Fruit fly (Drosophila melanogaster) whole organism, prepupa: ENCODE results near the gene ais.

Experiments used
- CG10631 ChIP-seq: fragments of 200-800 bp; sonication (Bioruptor generic); optimal IDR thresholded peaks from 2 replicates; lab custom pipeline; 2016; ENCODE audit warnings: missing biosample characterization, missing genetic modification characterization
- CG8632 ChIP-seq: fragments of 200-800 bp; sonication (Bioruptor generic); optimal IDR thresholded peaks from 3 replicates; lab custom pipeline; 2016; ENCODE audit warnings: missing biosample characterization, missing genetic modification characterization
- Hr39 ChIP-seq: fragments of 200-800 bp; sonication (Bioruptor generic); optimal IDR thresholded peaks from 2 replicates; lab custom pipeline; 2016; ENCODE audit warnings: missing biosample characterization, missing genetic modification characterization
- OdsH ChIP-seq: fragments of 200-800 bp; sonication (Bioruptor generic); optimal IDR thresholded peaks from 3 replicates; lab custom pipeline; 2016; ENCODE audit warnings: missing biosample characterization, missing genetic modification characterization
- Sox102F ChIP-seq: fragments of 200-800 bp; sonication (Bioruptor generic); optimal IDR thresholded peaks from 2 replicates; lab custom pipeline; 2016; ENCODE audit warnings: missing biosample characterization, mild to moderate bottlenecking, missing genetic modification characterization
- acj6 ChIP-seq: fragments of 200-800 bp; sonication (Bioruptor generic); optimal IDR thresholded peaks from 3 replicates; lab custom pipeline; 2016; ENCODE audit warnings: missing biosample characterization, missing genetic modification characterization
- dac ChIP-seq: fragments of 200-800 bp; sonication (Bioruptor generic); optimal IDR thresholded peaks from 2 replicates; lab custom pipeline; 2017; ENCODE audit warnings: missing biosample characterization, mild to moderate bottlenecking, missing genetic modification characterization
- fd85E ChIP-seq: fragments of 200-800 bp; sonication (Bioruptor generic); optimal IDR thresholded peaks from 3 replicates; lab custom pipeline; 2016; ENCODE audit warnings: missing biosample characterization, missing genetic modification characterization

DNA sequence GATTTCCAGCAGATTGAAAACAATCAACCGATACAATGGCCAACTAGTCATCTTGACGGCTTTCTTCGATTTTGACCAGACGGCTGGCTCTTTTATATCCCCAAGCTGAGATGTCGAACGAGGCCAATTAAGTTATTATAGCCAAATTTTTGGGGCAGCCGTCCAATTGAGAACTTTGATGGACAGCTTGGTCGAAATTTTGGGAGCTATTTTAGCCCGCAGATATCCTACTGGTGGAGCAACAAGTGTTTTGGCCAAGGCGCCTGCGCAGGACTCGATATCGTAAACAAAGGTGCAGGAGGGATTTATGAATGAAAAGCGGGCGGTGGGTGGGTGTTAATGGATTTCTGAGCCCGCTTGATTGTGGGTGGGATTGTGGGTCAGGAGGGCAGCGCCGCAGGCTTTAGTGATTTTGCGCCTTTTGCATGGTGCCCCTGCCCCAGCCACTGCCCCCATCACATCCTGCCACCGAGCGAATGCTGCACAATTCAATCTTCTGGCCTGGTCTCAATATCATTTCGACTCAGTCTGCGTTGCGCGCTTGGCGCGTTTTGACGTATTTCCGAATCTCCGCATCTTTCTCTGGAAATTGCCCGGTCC lies 18.4 kb upstream of the ais start, which contains the start of the genes Ir75c and Grd:
- TF ChIP-seq Sox102F (GFP tag; lab: Kevin White, UChicago): no peak
- no peak for TF ChIP-seq acj6 (GFP tag; lab: Kevin White, UChicago)
- no peak for TF ChIP-seq OdsH (GFP tag; lab: Kevin White, UChicago)
- no peak for TF ChIP-seq Hr39 (GFP tag; lab: Kevin White, UChicago)
- TF ChIP-seq dac (GFP tag; lab: Kevin White, UChicago): no peak
- no peak for TF ChIP-seq CG8632 (GFP tag; lab: Kevin White, UChicago)
- TF ChIP-seq CG10631: no peak
- TF ChIP-seq fd85E (GFP tag; lab: Kevin White, UChicago): no peak
